Fruit fly (Drosophila melanogaster) whole organism, embryonic: ENCODE measurements around the gene Mst89B.

ENCODE experiments used
- CG10274 ChIP-seq: fragments of 200-800 bp; sonication (Bioruptor generic); optimal IDR thresholded peaks from 3 replicates; lab custom pipeline; 2017; ENCODE audit warnings: missing biosample characterization, mild to moderate bottlenecking, missing genetic modification characterization
- CG10565 ChIP-seq: fragments of 200-800 bp; sonication (Bioruptor generic); optimal IDR thresholded peaks from 3 replicates; lab custom pipeline; 2016; ENCODE audit warnings: missing biosample characterization, mild to moderate bottlenecking, missing genetic modification characterization
- CG11247 ChIP-seq: fragments of 200-800 bp; sonication (Bioruptor generic); IDR thresholded peaks from 2 replicates; pipeline ENCODE4 v1.3.6; 2022; ENCODE audit warnings: missing biosample characterization, missing genetic modification characterization
- CG12659 ChIP-seq: fragments of 200-800 bp; sonication (Bioruptor generic); optimal IDR thresholded peaks from 3 replicates; lab custom pipeline; 2017; ENCODE audit warnings: mild to moderate bottlenecking, missing biosample characterization, missing genetic modification reagents, missing genetic modification characterization
- CG2129 ChIP-seq: fragments of 200-800 bp; sonication (Bioruptor generic); IDR thresholded peaks from 2 replicates; pipeline ENCODE4 v1.3.6; 2022; ENCODE audit warnings: missing biosample characterization, missing genetic modification characterization; ENCODE audit not compliant: partially characterized antibody
- CG6765 ChIP-seq: fragments of 200-800 bp; sonication (Bioruptor generic); optimal IDR thresholded peaks from 3 replicates; lab custom pipeline; 2017; ENCODE audit warnings: missing biosample characterization, mild to moderate bottlenecking, missing genetic modification characterization
- CG6854 ChIP-seq: fragments of 200-800 bp; sonication (Bioruptor generic); optimal IDR thresholded peaks from 3 replicates; lab custom pipeline; 2017; ENCODE audit warnings: missing biosample characterization, mild to moderate bottlenecking, missing genetic modification characterization
- CG7745 ChIP-seq: fragments of 200-800 bp; sonication (Bioruptor generic); optimal IDR thresholded peaks from 2 replicates; lab custom pipeline; 2018; ENCODE audit warnings: missing biosample characterization, mild to moderate bottlenecking, missing genetic modification characterization, moderate library complexity
- CG7928 ChIP-seq: fragments of 200-800 bp; sonication (Bioruptor generic); optimal IDR thresholded peaks from 2 replicates; lab custom pipeline; 2017; ENCODE audit warnings: missing biosample characterization, mild to moderate bottlenecking, missing genetic modification characterization
- Eip74EF ChIP-seq, 2 experiments: fragments of 200-800 bp in 1 of 2; fragments of >200 bp in 1 of 2; sonication (Bioruptor generic) in 1 of 2; optimal IDR thresholded peaks; 2 replicates each; lab custom pipeline; 2017 to 2019; ENCODE audit warnings: missing biosample characterization in 2 of 2, missing genetic modification characterization in 2 of 2, mild to moderate bottlenecking in 1 of 2, moderate library complexity in 1 of 2
- PHDP ChIP-seq: fragments of 200-800 bp; sonication (Bioruptor generic); optimal IDR thresholded peaks from 3 replicates; lab custom pipeline; 2018; ENCODE audit warnings: missing biosample characterization, mild to moderate bottlenecking, missing genetic modification characterization, moderate library complexity
- btn ChIP-seq: fragments of 200-800 bp; sonication (Bioruptor generic); optimal IDR thresholded peaks from 2 replicates; lab custom pipeline; 2016; ENCODE audit warnings: missing biosample characterization, missing genetic modification characterization
- fd102C ChIP-seq: fragments of 200-800 bp; sonication (Bioruptor generic); optimal IDR thresholded peaks from 2 replicates; lab custom pipeline; 2018; ENCODE audit warnings: missing biosample characterization, mild to moderate bottlenecking, missing genetic modification characterization, moderate library complexity

- TF ChIP-seq CG2129 (GFP tag; lab: Robert Waterston, UW) (no peak), CG7928 (GFP tag; lab: Kevin White, UChicago) (no peak), CG11247 (GFP tag; lab: Robert Waterston, UW) (no peak), CG10565 (GFP tag; lab: Kevin White, UChicago) (no peak), CG12659 (GFP tag; lab: Kevin White, UChicago) (no peak), CG6854 (GFP tag; lab: Kevin White, UChicago) (no peak), fd102C (GFP tag; lab: Kevin White, UChicago) (no peak), CG6765 (GFP tag; lab: Kevin White, UChicago) (no peak), Eip74EF (GFP tag; optimal IDR thresholded peaks at IDR 0.05; lab: Kevin White, UChicago) (no peak), CG7745 (tag; lab: Kevin White, UChicago) (no peak), btn (GFP tag; lab: Kevin White, UChicago) (no peak), CG10274 (GFP tag; lab: Kevin White, UChicago) (no peak), PHDP (tag; lab: Kevin White, UChicago) (no peak)
Observed at dm6 chr3R:16266712-16267111, at the start of gene Mst89B.
